Worm (Caenorhabditis elegans): Measurements from ENCODE around the gene aptf-1.

Gene aptf-1

ce11 chrII:6491187-6491586, 36.4 kb downstream of the aptf-1 start (continued):
- TF ChIP-seq ztf-11 (tag; optimal IDR thresholded peaks at IDR 0.05) = no peak
- TF ChIP-seq attf-4 (tag; optimal IDR thresholded peaks at IDR 0.05) = no peak
- no peak for TF ChIP-seq unc-39 (tag; optimal IDR thresholded peaks at IDR 0.05)
- peak; percentile 72 for TF ChIP-seq lin-38 (GFP tag; IDR thresholded peaks at IDR 0.05)
- TF ChIP-seq mxl-3 (GFP tag; optimal IDR thresholded peaks at IDR 0.05) = no peak
- no peak for TF ChIP-seq madf-9 (GFP tag; conservative IDR thresholded peaks at IDR 0.05)
- TF ChIP-seq egl-43 (GFP tag; IDR thresholded peaks at IDR 0.05) = no peak
- no peak for TF ChIP-seq nhr-42 (GFP tag; IDR thresholded peaks at IDR 0.05)
- TF ChIP-seq dmd-6 (GFP tag; IDR thresholded peaks at IDR 0.05) = no peak
- no peak for TF ChIP-seq dve-1 (tag; optimal IDR thresholded peaks at IDR 0.05; ENCODE audit: insufficient read depth)
- no peak for TF ChIP-seq pqm-1 (tag; optimal IDR thresholded peaks at IDR 0.05)
- TF ChIP-seq skn-1 (tag; optimal IDR thresholded peaks at IDR 0.05) = no peak
- TF ChIP-seq tra-1 (GFP tag; IDR thresholded peaks at IDR 0.05) = 0 out of 2 replicates have a peak, but pooled peaks have one; percentile 11
- TF ChIP-seq nhr-28 (tag; optimal IDR thresholded peaks at IDR 0.05) = no peak
- 0 out of 4 replicates have a peak, but pooled peaks of 1 of the 2 experiments have one; percentile 19 for TF ChIP-seq madf-5 (GFP tag; IDR thresholded peaks at IDR 0.05)
- TF ChIP-seq T26A8.4 (GFP tag; IDR thresholded peaks at IDR 0.05) = no peak
- no peak for TF ChIP-seq nhr-11 (tag; optimal IDR thresholded peaks at IDR 0.05)
- TF ChIP-seq saeg-2 (GFP tag; IDR thresholded peaks at IDR 0.05) = no peak
- no peak for TF ChIP-seq ztf-7 (tag; optimal IDR thresholded peaks at IDR 0.05)
- TF ChIP-seq ceh-20 (GFP tag; IDR thresholded peaks at IDR 0.05) = no peak
- TF ChIP-seq snpc-4 (tag; optimal IDR thresholded peaks at IDR 0.05) = no peak
- no peak for TF ChIP-seq ceh-28 (tag; optimal IDR thresholded peaks at IDR 0.05)
- no peak for TF ChIP-seq tag-97 (GFP tag; IDR thresholded peaks at IDR 0.05)
- no peak for TF ChIP-seq lin-15B (tag; optimal IDR thresholded peaks at IDR 0.05)
- no peak for TF ChIP-seq daf-12 (tag; optimal IDR thresholded peaks at IDR 0.05)
- TF ChIP-seq daf-8 (GFP tag; IDR thresholded peaks at IDR 0.05) = no peak
- TF ChIP-seq rbr-2 (tag; optimal IDR thresholded peaks at IDR 0.05) = no peak
- TF ChIP-seq F26F4.8 (GFP tag; conservative IDR thresholded peaks at IDR 0.05) = no peak
- no peak for TF ChIP-seq F10B5.3 (tag; optimal IDR thresholded peaks at IDR 0.05)
- TF ChIP-seq jun-1 (tag; optimal IDR thresholded peaks at IDR 0.05) = no peak
- peak; percentile 60; the same call in 1 of the 2 replicates for TF ChIP-seq pha-4 (GFP tag; IDR thresholded peaks at IDR 0.05)
- no peak for TF ChIP-seq pha-4 (tag; optimal IDR thresholded peaks at IDR 0.05)
- no peak for TF ChIP-seq Y75B8A.6 (GFP tag; IDR thresholded peaks at IDR 0.05)
- no peak for TF ChIP-seq dpl-1 (GFP tag; optimal IDR thresholded peaks at IDR 0.05)
- no peak for TF ChIP-seq Y105C5A.15 (GFP tag; IDR thresholded peaks at IDR 0.05)
- no peak for TF ChIP-seq F44E2.7 (GFP tag; IDR thresholded peaks at IDR 0.05)
- no peak for TF ChIP-seq nhr-41 (GFP tag; IDR thresholded peaks at IDR 0.05)
- TF ChIP-seq nhr-102 (tag; optimal IDR thresholded peaks at IDR 0.05) = no peak
- TF ChIP-seq nhr-76 (tag; optimal IDR thresholded peaks at IDR 0.05) = no peak
- TF ChIP-seq daf-16 (GFP tag; optimal IDR thresholded peaks at IDR 0.05) = no peak
- TF ChIP-seq daf-16 (tag; optimal IDR thresholded peaks at IDR 0.05) = no peak
- TF ChIP-seq ZK337.2 (GFP tag; IDR thresholded peaks at IDR 0.05) = no peak
- TF ChIP-seq R02D3.7 (tag; optimal IDR thresholded peaks at IDR 0.05) = no peak
- TF ChIP-seq aly-2 (tag; optimal IDR thresholded peaks at IDR 0.05) = no peak
- no peak for TF ChIP-seq F37D6.2 (tag; optimal IDR thresholded peaks at IDR 0.05)
- TF ChIP-seq ctbp-1 (GFP tag; IDR thresholded peaks at IDR 0.05) = no peak
- no peak for TF ChIP-seq ceh-62 (tag; optimal IDR thresholded peaks at IDR 0.05)
- no peak for TF ChIP-seq ama-1 (optimal IDR thresholded peaks at IDR 0.05)
- no peak for TF ChIP-seq nhr-25 (tag; optimal IDR thresholded peaks at IDR 0.05; ENCODE audit: borderline replicate concordance, insufficient read depth)
- TF ChIP-seq dmd-8 (GFP tag; IDR thresholded peaks at IDR 0.05) = peak; percentile 37; the same call in 1 of the 2 replicates
- TF ChIP-seq ZK546.5 (tag; optimal IDR thresholded peaks at IDR 0.05) = no peak
- TF ChIP-seq lsy-2 (tag; optimal IDR thresholded peaks at IDR 0.05) = no peak
- no peak for TF ChIP-seq D1046.2 (GFP tag; IDR thresholded peaks at IDR 0.05)
- TF ChIP-seq ceh-82 (tag; optimal IDR thresholded peaks at IDR 0.05) = no peak
